Worm (Caenorhabditis elegans): Measurements from ENCODE around the gene T23F11.11.

Gene T23F11.11

DNA sequence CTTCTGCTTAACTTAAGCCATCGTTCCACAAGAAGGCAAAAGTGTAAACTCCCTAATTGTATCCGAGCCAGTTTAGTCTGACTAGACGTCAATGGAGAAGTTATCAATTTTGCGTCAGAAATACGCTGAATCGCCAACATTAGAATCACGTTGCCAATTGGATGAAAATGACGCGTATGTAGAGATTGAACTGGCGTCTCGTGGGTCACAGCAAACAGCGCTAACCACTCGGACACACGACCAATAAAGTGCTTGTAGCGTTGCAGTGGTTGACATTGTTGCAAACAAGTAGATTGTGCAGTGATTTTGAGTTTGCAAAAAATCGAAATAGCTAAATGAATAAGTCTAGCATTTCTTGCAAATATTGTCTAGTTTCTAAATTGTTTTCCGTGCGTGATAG, 18.2 kb upstream of the T23F11.11 start:
- no peak for TF ChIP-seq tbx-7 (tag; optimal IDR thresholded peaks at IDR 0.05)
- TF ChIP-seq ceh-19 (GFP tag; optimal IDR thresholded peaks at IDR 0.05) = peak; percentile 73
- TF ChIP-seq pros-1 (tag; optimal IDR thresholded peaks at IDR 0.05) = no peak
- peak; percentile 66 for TF ChIP-seq dmd-4 (tag; optimal IDR thresholded peaks at IDR 0.05; ENCODE audit: borderline replicate concordance)
- peak; percentile 29 for TF ChIP-seq eyg-1 (tag; optimal IDR thresholded peaks at IDR 0.05)
- no peak for TF ChIP-seq fkh-10 (GFP tag; optimal IDR thresholded peaks at IDR 0.05)
- TF ChIP-seq pha-2 (tag; optimal IDR thresholded peaks at IDR 0.05) = peak; percentile 63
- peak; percentile 83 for TF ChIP-seq elt-2 (tag; optimal IDR thresholded peaks at IDR 0.05)
- peak; percentile 25 for TF ChIP-seq ceh-24 (tag; optimal IDR thresholded peaks at IDR 0.05)
- TF ChIP-seq C38D4.7 (GFP tag; optimal IDR thresholded peaks at IDR 0.05) = peak; percentile 74
- peak; percentile 87 for TF ChIP-seq hlh-6 (tag; optimal IDR thresholded peaks at IDR 0.05)
- TF ChIP-seq ceh-48 (tag; optimal IDR thresholded peaks at IDR 0.05) = peak; percentile 65
- TF ChIP-seq ceh-30 (tag; optimal IDR thresholded peaks at IDR 0.05) = peak; percentile 51
- peak; percentile 69 for TF ChIP-seq hlh-30 (tag; optimal IDR thresholded peaks at IDR 0.05; ENCODE audit: insufficient read depth)
- peak; percentile 70 for TF ChIP-seq fax-1 (tag; optimal IDR thresholded peaks at IDR 0.05)
- TF ChIP-seq sdc-2 (tag; optimal IDR thresholded peaks at IDR 0.05) = peak; percentile 62
- peak; percentile 30 for TF ChIP-seq ceh-31 (tag; optimal IDR thresholded peaks at IDR 0.05)
- peak; percentile 74 for TF ChIP-seq pat-9 (tag; optimal IDR thresholded peaks at IDR 0.05)
- peak; percentile 59 for TF ChIP-seq nfya-1 (tag; optimal IDR thresholded peaks at IDR 0.05)
- peak; percentile 65 for TF ChIP-seq lin-11 (tag; optimal IDR thresholded peaks at IDR 0.05)
- no peak for TF ChIP-seq pax-1 (tag; optimal IDR thresholded peaks at IDR 0.05)
- TF ChIP-seq unc-86 (tag; optimal IDR thresholded peaks at IDR 0.05) = peak; percentile 59
- TF ChIP-seq tbx-2 (tag; optimal IDR thresholded peaks at IDR 0.05) = peak; percentile 74
- peak; percentile 77 for TF ChIP-seq dve-1 (tag; optimal IDR thresholded peaks at IDR 0.05)
- TF ChIP-seq hlh-13 (GFP tag; optimal IDR thresholded peaks at IDR 0.05) = peak; percentile 77
- no peak for TF ChIP-seq pag-3 (tag; optimal IDR thresholded peaks at IDR 0.05; ENCODE audit: borderline replicate concordance)
- TF ChIP-seq ceh-45 (GFP tag; IDR thresholded peaks at IDR 0.05) = peak; percentile 63; the same call in 1 of the 2 replicates
- peak; percentile 31 for TF ChIP-seq F13H6.1 (tag; optimal IDR thresholded peaks at IDR 0.05)
- TF ChIP-seq ets-4 (tag; optimal IDR thresholded peaks at IDR 0.05) = peak; percentile 68
- TF ChIP-seq mec-3 (tag; optimal IDR thresholded peaks at IDR 0.05; ENCODE audit: borderline replicate concordance) = no peak
- peak; percentile 72 for TF ChIP-seq sox-4 (tag; optimal IDR thresholded peaks at IDR 0.05)
- peak; percentile 62 for TF ChIP-seq C08G9.2 (tag; optimal IDR thresholded peaks at IDR 0.05)
- no peak for TF ChIP-seq unc-55 (GFP tag; optimal IDR thresholded peaks at IDR 0.05)
- peak; percentile 62 for TF ChIP-seq rnt-1 (tag; optimal IDR thresholded peaks at IDR 0.05)
- TF ChIP-seq ceh-2 (tag; optimal IDR thresholded peaks at IDR 0.05) = peak; percentile 34
- peak; percentile 75 for TF ChIP-seq ttx-3 (tag; optimal IDR thresholded peaks at IDR 0.05)
- TF ChIP-seq zip-5 (tag; optimal IDR thresholded peaks at IDR 0.05) = peak; percentile 35
- TF ChIP-seq hlh-15 (tag; optimal IDR thresholded peaks at IDR 0.05) = peak; percentile 57
- TF ChIP-seq Y22D7AL.16 (tag; optimal IDR thresholded peaks at IDR 0.05) = peak; percentile 63
- peak; percentile 65 for TF ChIP-seq sox-2 (GFP tag; IDR thresholded peaks at IDR 0.05)
- TF ChIP-seq gmeb-2 (tag; optimal IDR thresholded peaks at IDR 0.05) = peak; percentile 80
- TF ChIP-seq ztf-16 (tag; optimal IDR thresholded peaks at IDR 0.05) = peak; percentile 60
- peak; percentile 63 for TF ChIP-seq T23F11.4 (GFP tag; optimal IDR thresholded peaks at IDR 0.05)
- TF ChIP-seq ahr-1 (tag; optimal IDR thresholded peaks at IDR 0.05) = peak; percentile 69
- peak; percentile 88 for TF ChIP-seq ref-2 (tag; optimal IDR thresholded peaks at IDR 0.05)
- peak; percentile 77 for TF ChIP-seq ceh-34 (tag; optimal IDR thresholded peaks at IDR 0.05)
- TF ChIP-seq ceh-14 (tag; optimal IDR thresholded peaks at IDR 0.05) = peak; percentile 45
- peak; percentile 59 for TF ChIP-seq K02D7.2 (tag; optimal IDR thresholded peaks at IDR 0.05)
- TF ChIP-seq lim-6 (tag; optimal IDR thresholded peaks at IDR 0.05) = no peak
- TF ChIP-seq nhr-232 (tag; optimal IDR thresholded peaks at IDR 0.05) = peak; percentile 75
- TF ChIP-seq K09A11.1 (tag; optimal IDR thresholded peaks at IDR 0.05; ENCODE audit: insufficient read depth) = peak; percentile 57
- peak; percentile 84 for TF ChIP-seq madf-2 (tag; optimal IDR thresholded peaks at IDR 0.05)
- TF ChIP-seq unc-42 (tag; optimal IDR thresholded peaks at IDR 0.05) = no peak

Data from whole organism, late embryonic.